Worm (Caenorhabditis elegans): ENCODE measurements around the gene srw-142.
"Not testable (repeated sequence)": the region's sequence is repeated elsewhere in the genome, so short reads cannot be mapped to it uniquely, and the experiment has no call there.

srw-142 gene

DNA sequence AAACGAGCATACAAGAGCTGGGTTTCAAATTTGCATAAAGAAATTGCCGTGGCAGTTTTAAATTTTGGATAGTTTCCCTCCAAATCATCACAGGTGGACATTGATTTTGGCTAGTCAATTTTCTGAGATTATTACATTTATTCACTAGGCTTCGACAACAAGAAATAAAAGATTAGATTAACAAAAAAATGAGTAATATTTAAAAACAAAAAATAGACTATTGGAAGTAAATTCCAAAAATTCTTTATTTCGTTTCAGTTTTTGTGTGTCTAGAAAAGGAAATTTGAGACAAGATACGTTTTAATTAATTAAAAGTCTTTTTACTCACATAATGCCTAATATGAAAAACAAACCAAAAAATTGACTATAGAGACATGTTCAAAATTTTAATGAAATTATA, at the start of gene srw-142:
Gene srw-142 (minus strand): TSS at position 101 of the 400 bp plus-strand sequence.
- no peak for TF ChIP-seq unc-62 (GFP tag; optimal IDR thresholded peaks at IDR 0.05)

DNA sequence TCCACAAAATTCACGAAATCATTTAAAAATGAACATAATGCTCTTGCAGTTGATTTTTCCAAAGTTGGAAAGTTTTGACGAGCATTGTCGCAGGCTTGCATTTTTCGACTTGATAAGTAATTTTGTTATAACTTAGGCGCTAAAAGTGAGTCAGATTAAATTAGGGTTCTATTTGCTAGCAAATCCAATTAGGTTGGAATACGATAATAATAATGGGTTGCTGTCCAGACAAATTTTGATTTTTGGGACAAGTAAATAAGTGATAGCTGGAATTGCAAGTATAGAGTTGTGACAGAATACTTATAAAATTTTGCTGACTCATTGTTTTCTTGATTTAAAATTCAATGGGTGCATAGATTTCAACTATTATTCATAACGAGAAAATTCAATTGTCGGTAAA, 47.9 kb upstream of the srw-142 start, which contains the start of gene srw-112:
Gene srw-112 (minus strand): TSS at position 101 of the 400 bp plus-strand sequence.
- no peak for TF ChIP-seq unc-62 (GFP tag; optimal IDR thresholded peaks at IDR 0.05)

DNA sequence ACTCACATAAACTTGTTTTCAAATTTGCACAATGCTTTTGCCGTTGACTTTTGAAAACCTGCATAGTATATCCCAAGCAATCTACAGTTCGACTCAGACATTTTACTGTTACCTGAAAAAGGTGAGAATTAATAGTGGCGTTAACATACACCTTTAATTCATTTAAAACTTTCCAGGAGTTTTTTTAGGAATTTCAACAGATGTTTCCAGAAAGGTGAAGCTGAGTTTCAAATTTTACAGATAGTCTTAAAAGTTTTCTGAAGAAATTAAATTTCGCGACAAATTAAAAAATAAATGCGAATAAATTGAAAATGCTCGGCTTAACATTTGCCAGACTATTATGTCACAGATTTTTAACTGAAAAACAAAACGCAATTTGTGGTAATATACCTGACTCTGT, 41.6 kb upstream of the srw-142 start, which contains the start of gene srw-119:
Gene srw-119 (minus strand): TSS at position 101 of the 400 bp plus-strand sequence.
- no peak for TF ChIP-seq unc-62 (GFP tag; optimal IDR thresholded peaks at IDR 0.05)

- no peak for TF ChIP-seq unc-62 (GFP tag; optimal IDR thresholded peaks at IDR 0.05)
Measured at ce11 chrV:2996105-2996504, 38.0 kb upstream of the srw-142 start, which contains the start of gene srw-120. srw-120 (minus strand) TSS chrV:2996205.

DNA sequence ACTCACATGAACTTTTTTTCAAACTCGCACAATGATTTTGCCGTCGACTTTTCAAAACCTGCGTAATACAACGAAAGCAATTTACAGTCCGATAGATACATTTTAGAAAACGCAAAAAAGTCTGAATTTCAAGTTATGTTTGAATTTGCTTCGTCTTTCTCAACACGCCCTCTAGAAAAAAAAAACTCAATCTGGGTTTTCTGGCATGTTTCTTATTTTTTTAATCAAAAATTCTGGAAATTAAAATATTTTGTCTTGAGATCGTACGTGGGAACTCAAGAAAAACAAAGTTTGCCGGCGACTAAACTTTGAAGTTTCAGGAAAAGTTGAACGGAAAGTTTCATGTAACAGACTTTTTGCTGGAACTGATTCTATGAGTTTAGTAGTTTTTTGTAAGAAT, 35.7 kb upstream of the srw-142 start, which contains the start of gene srw-115:
Gene srw-115 (minus strand): TSS at position 101 of the 400 bp plus-strand sequence.
- no peak for TF ChIP-seq unc-62 (GFP tag; optimal IDR thresholded peaks at IDR 0.05)

DNA sequence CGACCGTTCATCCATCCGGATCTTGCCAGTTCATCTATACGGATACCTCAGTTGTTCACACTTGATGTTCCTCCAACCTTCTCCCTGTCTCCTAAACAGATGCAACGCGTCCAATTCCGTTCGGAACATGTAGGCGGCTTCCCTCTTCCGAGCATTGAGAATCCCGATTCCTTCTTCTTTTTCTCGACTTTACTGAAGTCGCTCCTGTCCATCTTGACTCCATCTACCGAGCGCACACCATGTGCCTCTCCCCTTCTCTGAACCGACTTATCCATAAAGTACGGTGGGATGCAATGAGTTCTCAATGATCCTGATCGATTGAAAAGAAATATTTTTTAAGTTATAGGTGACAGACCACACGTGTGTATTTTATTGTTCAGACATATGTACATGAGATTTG, 34.0 kb upstream of the srw-142 start:
- no peak for TF ChIP-seq unc-62 (GFP tag; optimal IDR thresholded peaks at IDR 0.05)

- TF ChIP-seq unc-62 (GFP tag; optimal IDR thresholded peaks at IDR 0.05) = no peak
Measured at ce11 chrV:2991485-2991884, 33.4 kb upstream of the srw-142 start, which contains the start of gene srw-121. srw-121 (minus strand) TSS chrV:2991585.

ce11 chrV:2987407-2987806, 29.3 kb upstream of the srw-142 start, which contains the start of gene srh-85:
srh-85 (minus strand) TSS chrV:2987507.
- TF ChIP-seq unc-62 (GFP tag; optimal IDR thresholded peaks at IDR 0.05) = no peak

DNA sequence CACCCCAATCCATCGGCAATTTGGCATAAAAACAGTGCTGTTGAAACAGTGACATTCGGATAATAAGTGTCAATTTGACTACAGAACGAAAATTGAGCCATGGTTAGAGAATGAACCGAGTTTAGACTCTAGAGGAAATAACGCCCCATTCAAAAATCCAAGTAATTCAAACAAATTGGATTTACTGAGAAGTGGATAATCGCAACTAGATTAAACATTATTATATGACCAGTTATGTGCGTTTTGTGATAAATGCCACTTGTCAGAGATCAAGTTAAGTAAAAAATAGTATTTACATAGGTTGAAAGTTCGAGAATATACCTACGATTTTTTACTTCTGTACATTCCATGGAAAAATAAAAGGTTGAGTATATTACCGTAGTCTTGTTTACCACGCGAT, 27.2 kb upstream of the srw-142 start, which contains the start of gene srw-139:
Gene srw-139 (minus strand): TSS at position 101 of the 400 bp plus-strand sequence.
- TF ChIP-seq unc-62 (GFP tag; optimal IDR thresholded peaks at IDR 0.05) = no peak

DNA sequence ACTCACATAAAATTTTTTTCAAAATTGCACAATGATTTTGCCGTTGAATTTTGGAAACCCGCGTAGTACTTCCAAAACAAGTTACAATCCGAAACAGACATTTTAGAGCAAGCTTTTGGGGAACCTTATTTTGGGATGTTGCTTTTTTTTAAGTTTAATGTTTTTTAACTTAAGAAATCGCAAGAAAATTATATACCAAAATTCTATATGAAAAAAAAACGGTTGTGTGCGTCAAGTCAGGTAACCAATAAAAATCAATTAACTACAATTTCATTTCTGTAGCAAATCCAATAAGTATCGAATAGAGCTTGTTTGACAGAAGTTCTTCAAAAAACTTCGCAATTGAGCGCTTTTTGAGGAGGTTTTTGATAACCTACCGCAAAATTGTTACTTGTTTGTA, 25.2 kb upstream of the srw-142 start, which contains the start of gene srw-117:
Gene srw-117 (minus strand): TSS at position 101 of the 400 bp plus-strand sequence.
- no peak for TF ChIP-seq unc-62 (GFP tag; optimal IDR thresholded peaks at IDR 0.05)

- TF ChIP-seq unc-62 (GFP tag; optimal IDR thresholded peaks at IDR 0.05) = no peak
Measured at ce11 chrV:2979978-2980377, 21.9 kb upstream of the srw-142 start, which contains the start of gene srw-118. srw-118 (minus strand) TSS chrV:2980078.

DNA sequence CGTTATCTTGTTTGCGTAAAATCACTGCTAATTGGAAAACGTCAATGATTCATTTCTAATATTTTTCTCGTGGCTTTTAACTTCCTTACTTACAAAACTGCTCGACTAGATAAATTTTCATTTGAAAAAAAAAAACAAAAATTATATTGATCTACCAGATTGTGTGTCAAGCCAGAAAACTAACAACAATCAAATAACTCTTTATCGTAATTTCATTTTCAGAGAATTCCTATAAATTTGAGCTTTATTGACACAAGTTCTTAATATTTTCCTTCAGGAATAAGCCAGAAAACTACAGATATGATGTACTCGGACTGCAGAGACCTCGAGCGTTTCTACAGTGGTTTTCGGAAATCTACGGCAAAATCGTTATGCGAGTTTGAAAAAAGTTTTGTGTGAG, 18.2 kb upstream of the srw-142 start, which contains the start of gene srw-124:
Gene srw-124 (plus strand): TSS at position 301 of the 400 bp plus-strand sequence.
- no peak for TF ChIP-seq unc-62 (GFP tag; optimal IDR thresholded peaks at IDR 0.05)

ce11 chrV:2975285-2975684, 17.2 kb upstream of the srw-142 start, which contains the start of gene srw-123:
srw-123 (minus strand) TSS chrV:2975385.
- not testable (repeated sequence) for TF ChIP-seq unc-62 (GFP tag; optimal IDR thresholded peaks at IDR 0.05)

- TF ChIP-seq unc-62 (GFP tag; optimal IDR thresholded peaks at IDR 0.05) = no peak
Measured at ce11 chrV:2971307-2971999, 13.4 kb upstream of the srw-142 start, which contains the start of gene srw-129. srw-129 (plus strand) TSS chrV:2971949.

- no peak for TF ChIP-seq unc-62 (GFP tag; optimal IDR thresholded peaks at IDR 0.05)
Measured at ce11 chrV:2964786-2965185, 6.7 kb upstream of the srw-142 start, which contains the start of gene srh-88. srh-88 (minus strand) TSS chrV:2964886.

ce11 chrV:2962960-2963359, 4.9 kb upstream of the srw-142 start, which contains the start of gene srw-138:
srw-138 (minus strand) TSS chrV:2963060.
- no peak for TF ChIP-seq unc-62 (GFP tag; optimal IDR thresholded peaks at IDR 0.05)

- no peak for TF ChIP-seq unc-62 (GFP tag; optimal IDR thresholded peaks at IDR 0.05)
Measured at ce11 chrV:2960894-2961293, 2.8 kb upstream of the srw-142 start, which contains the start of gene srw-144. srw-144 (minus strand) TSS chrV:2960994.
